Fruit fly (Drosophila melanogaster) whole organism, embryonic: ENCODE results near the gene CG14096.

ENCODE experiments used
- CG10431 ChIP-seq: fragments of 200-800 bp; sonication (Bioruptor generic); optimal IDR thresholded peaks from 3 replicates; lab custom pipeline; 2018; ENCODE audit warnings: missing biosample characterization, mild to moderate bottlenecking, missing genetic modification characterization
- CG12155 ChIP-seq: fragments of 200-800 bp; sonication (Bioruptor generic); optimal IDR thresholded peaks from 3 replicates; lab custom pipeline; 2016; ENCODE audit warnings: missing biosample characterization, missing genetic modification characterization
- CG2116 ChIP-seq: fragments of 200-800 bp; sonication (Bioruptor generic); optimal IDR thresholded peaks from 3 replicates; lab custom pipeline; 2018; ENCODE audit warnings: missing biosample characterization, mild to moderate bottlenecking, missing genetic modification characterization
- Ravus ChIP-seq: fragments of 200-800 bp; sonication (Bioruptor generic); IDR thresholded peaks from 2 replicates; pipeline ENCODE4 v1.3.6; 2022; ENCODE audit warnings: missing biosample characterization, missing genetic modification characterization
- TFAM ChIP-seq: fragments of 200-800 bp; sonication (Bioruptor generic); optimal IDR thresholded peaks from 2 replicates; lab custom pipeline; 2017; ENCODE audit warnings: missing biosample characterization, missing genetic modification characterization, inconsistent platforms
- ap ChIP-seq: fragments of 200-800 bp; sonication (Bioruptor generic); IDR thresholded peaks from 2 replicates; pipeline ENCODE4 v1.3.6; 2022; ENCODE audit warnings: missing biosample characterization, missing genetic modification characterization
- caup ChIP-seq: fragments of 200-800 bp; sonication (Bioruptor generic); optimal IDR thresholded peaks from 3 replicates; lab custom pipeline; 2017; ENCODE audit warnings: missing biosample characterization, mild to moderate bottlenecking, missing genetic modification characterization, moderate library complexity; ENCODE audit not compliant: severe bottlenecking
- dysf ChIP-seq: fragments of 200-800 bp; sonication (Bioruptor generic); IDR thresholded peaks from 3 replicates; pipeline ENCODE4 v1.3.6; 2022; ENCODE audit warnings: missing biosample characterization, missing genetic modification characterization
- luna ChIP-seq: fragments of 200-800 bp; sonication (Bioruptor generic); optimal IDR thresholded peaks from 2 replicates; lab custom pipeline; 2016; ENCODE audit warnings: missing biosample characterization, missing genetic modification characterization
- nau ChIP-seq: fragments of 200-800 bp; sonication (Bioruptor generic); optimal IDR thresholded peaks from 3 replicates; lab custom pipeline; 2017; ENCODE audit warnings: missing biosample characterization, mild to moderate bottlenecking, missing genetic modification characterization, missing genetic modification reagents
- seq ChIP-seq: fragments of 200-800 bp; sonication (Bioruptor generic); IDR thresholded peaks from 2 replicates; pipeline ENCODE4 v1.3.6; 2022; ENCODE audit warnings: missing biosample characterization, missing genetic modification characterization

dm6 chr3L:19442239-19442638 lies 24.6 kb downstream of the CG14096 start:
- TF ChIP-seq caup (no peak), seq (no peak), Ravus (GFP tag; lab: Robert Waterston, UW) (no peak), CG12155 (GFP tag; lab: Kevin White, UChicago) (no peak), CG10431 (GFP tag; lab: Kevin White, UChicago) (no peak), TFAM (no peak), luna (GFP tag; lab: Kevin White, UChicago) (no peak), ap (no peak), CG2116 (GFP tag; lab: Kevin White, UChicago) (no peak), nau (GFP tag; lab: Kevin White, UChicago) (no peak), dysf (GFP tag; lab: Robert Waterston, UW) (no peak)
